Worm (Caenorhabditis elegans): Measurements from ENCODE around the gene C31C9.9.

Gene C31C9.9

DNA sequence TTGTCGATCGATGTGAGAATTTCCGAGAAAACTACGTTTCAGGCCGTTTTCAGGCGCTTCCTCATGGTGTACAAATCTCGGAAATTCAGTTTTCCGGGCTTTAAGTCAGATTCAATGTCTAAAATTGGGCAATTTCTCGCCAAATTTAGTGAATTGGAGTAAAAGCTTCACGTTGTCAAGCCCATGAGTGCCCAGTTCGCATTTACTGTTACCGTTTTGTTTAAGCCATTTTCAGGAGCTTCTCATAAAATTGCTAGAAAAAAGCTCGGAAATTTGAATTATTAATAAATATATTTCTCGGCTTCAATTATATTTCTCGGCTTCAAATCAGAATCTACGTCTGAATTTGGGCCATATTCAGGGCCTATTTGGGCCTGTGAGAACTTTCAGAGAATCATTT is 23.1 kb downstream of the C31C9.9 start:
- peak; percentile 92 for TF ChIP-seq aha-1 (tag)
- TF ChIP-seq tra-1 (GFP tag; IDR thresholded peaks at IDR 0.05), result no peak

DNA sequence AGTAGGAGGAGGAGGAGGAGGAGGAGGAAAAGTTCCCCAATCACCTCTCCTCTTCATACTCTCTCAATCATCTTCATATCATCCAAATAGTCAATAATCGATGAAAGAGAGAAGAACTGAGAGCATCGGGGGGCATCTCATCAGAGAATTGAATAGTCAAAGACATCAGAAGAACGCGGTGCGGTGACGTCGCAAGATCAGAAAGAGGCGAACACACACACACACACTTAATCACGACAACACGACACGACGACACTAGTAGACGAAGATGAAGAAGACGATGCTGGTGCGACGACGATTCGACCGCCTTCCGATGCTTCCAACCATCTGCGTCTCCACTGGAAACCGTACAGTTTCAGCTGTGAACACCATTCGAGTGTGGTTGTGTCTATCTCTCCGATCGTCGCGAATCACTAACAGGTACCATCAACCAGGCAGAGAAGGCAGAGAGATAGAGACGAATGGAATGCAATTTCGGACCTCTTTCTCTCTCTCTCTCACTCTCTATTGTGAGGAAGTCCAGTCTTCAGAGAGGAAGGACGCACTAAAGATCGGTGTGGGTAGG is 23.8 kb downstream of the C31C9.9 start:
- no peak for TF ChIP-seq aly-2 (tag; optimal IDR thresholded peaks at IDR 0.05)
- TF ChIP-seq ceh-82 (tag; optimal IDR thresholded peaks at IDR 0.05), result no peak
- no peak for TF ChIP-seq nhr-237 (tag; optimal IDR thresholded peaks at IDR 0.05)
- TF ChIP-seq ama-1 (optimal IDR thresholded peaks at IDR 0.05), result no peak
- no peak for TF ChIP-seq unc-130 (GFP tag; optimal IDR thresholded peaks at IDR 0.05)
- TF ChIP-seq ztf-7 (tag; optimal IDR thresholded peaks at IDR 0.05), result no peak
- no peak for TF ChIP-seq hif-1 (tag; optimal IDR thresholded peaks at IDR 0.05)
- no peak for TF ChIP-seq madf-9 (GFP tag; conservative IDR thresholded peaks at IDR 0.05)
- no peak for TF ChIP-seq T20F7.1 (GFP tag; optimal IDR thresholded peaks at IDR 0.05)
- TF ChIP-seq ceh-28 (tag; optimal IDR thresholded peaks at IDR 0.05), result peak; percentile 12
- TF ChIP-seq daf-12 (tag; optimal IDR thresholded peaks at IDR 0.05), result no peak
- no peak for TF ChIP-seq F37D6.2 (tag; optimal IDR thresholded peaks at IDR 0.05)
- no peak for TF ChIP-seq nhr-6 (tag; optimal IDR thresholded peaks at IDR 0.05)
- TF ChIP-seq saeg-2 (GFP tag; IDR thresholded peaks at IDR 0.05), result no peak
- no peak for TF ChIP-seq ceh-44 (GFP tag; IDR thresholded peaks at IDR 0.05)
- no peak for TF ChIP-seq Y75B8A.6 (GFP tag; IDR thresholded peaks at IDR 0.05)
- TF ChIP-seq lim-7 (GFP tag; IDR thresholded peaks at IDR 0.05), result no peak
- TF ChIP-seq aha-1 (tag), result peak; percentile 96
- TF ChIP-seq dve-1 (tag; optimal IDR thresholded peaks at IDR 0.05; ENCODE audit: insufficient read depth), result no peak
- no peak for TF ChIP-seq lin-38 (GFP tag; IDR thresholded peaks at IDR 0.05)
- TF ChIP-seq nhr-48 (tag; optimal IDR thresholded peaks at IDR 0.05), result peak; percentile 66
- TF ChIP-seq lin-39 (tag; optimal IDR thresholded peaks at IDR 0.05), result no peak
- no peak for TF ChIP-seq daf-8 (GFP tag; IDR thresholded peaks at IDR 0.05)
- no peak for TF ChIP-seq lir-3 (tag; optimal IDR thresholded peaks at IDR 0.05)
- 0 out of 2 replicates have a peak, but pooled peaks have one; percentile 24 for TF ChIP-seq snpc-1.2 (GFP tag; IDR thresholded peaks at IDR 0.05)
- TF ChIP-seq zfp-3 (GFP tag; conservative IDR thresholded peaks at IDR 0.05), result no peak
- no peak for TF ChIP-seq dmd-9 (GFP tag; IDR thresholded peaks at IDR 0.05)
- no peak for TF ChIP-seq ces-1 (GFP tag; optimal IDR thresholded peaks at IDR 0.05)
- no peak for TF ChIP-seq R02D3.7 (tag; optimal IDR thresholded peaks at IDR 0.05)
- TF ChIP-seq dpl-1 (GFP tag; optimal IDR thresholded peaks at IDR 0.05), result no peak
- TF ChIP-seq nhr-10 (tag; optimal IDR thresholded peaks at IDR 0.05), result peak; percentile 55
- no peak for TF ChIP-seq pha-4 (GFP tag; IDR thresholded peaks at IDR 0.05)
- no peak for TF ChIP-seq pha-4 (tag; optimal IDR thresholded peaks at IDR 0.05)
- TF ChIP-seq F10B5.3 (tag; optimal IDR thresholded peaks at IDR 0.05), result no peak
- TF ChIP-seq spr-1 (tag; optimal IDR thresholded peaks at IDR 0.05), result no peak
- peak; percentile 5 for TF ChIP-seq hlh-30 (tag; optimal IDR thresholded peaks at IDR 0.05; ENCODE audit: insufficient read depth)
- TF ChIP-seq set-16 (GFP tag; IDR thresholded peaks at IDR 0.05), result peak; percentile 22; the same call in 1 of the 2 replicates
- TF ChIP-seq attf-4 (tag; optimal IDR thresholded peaks at IDR 0.05), result no peak
- TF ChIP-seq snpc-4 (tag; optimal IDR thresholded peaks at IDR 0.05), result no peak
- TF ChIP-seq sdz-12 (GFP tag; optimal IDR thresholded peaks at IDR 0.05), result no peak
- TF ChIP-seq spr-3 (GFP tag; optimal IDR thresholded peaks at IDR 0.05), result no peak
- no peak for TF ChIP-seq tra-1 (GFP tag; IDR thresholded peaks at IDR 0.05)
- no peak for TF ChIP-seq php-3 (GFP tag; IDR thresholded peaks at IDR 0.05)
- no peak for TF ChIP-seq egl-43 (GFP tag; IDR thresholded peaks at IDR 0.05)
- no peak for TF ChIP-seq nhr-111 (GFP tag; optimal IDR thresholded peaks at IDR 0.05)
- no peak for TF ChIP-seq lin-15B (tag; optimal IDR thresholded peaks at IDR 0.05)
- no peak for TF ChIP-seq mep-1 (tag; optimal IDR thresholded peaks at IDR 0.05)
- TF ChIP-seq pqm-1 (tag; optimal IDR thresholded peaks at IDR 0.05), result no peak
- TF ChIP-seq F49E8.2 (tag; optimal IDR thresholded peaks at IDR 0.05; ENCODE audit: borderline replicate concordance), result no peak
- peak; percentile 56 for TF ChIP-seq nhr-25 (tag; optimal IDR thresholded peaks at IDR 0.05; ENCODE audit: borderline replicate concordance, insufficient read depth)

Measured in whole organism, L4 larva.